Fruit fly (Drosophila melanogaster): ENCODE results near the gene CG15169.

Gene CG15169

dm6 chr2L:18965367-18966213 lies 25.2 kb upstream of the CG15169 start (continued):
- TF ChIP-seq ranshi (GFP tag; IDR thresholded peaks at IDR 0.05) (no peak), row (GFP tag; IDR thresholded peaks at IDR 0.05) (peak; percentile 76), CG7372 (GFP tag; IDR thresholded peaks at IDR 0.05) (peak; percentile 28; the same call in 1 of the 2 replicates), CG6272 (GFP tag; IDR thresholded peaks at IDR 0.05) (0 out of 2 replicates have a peak, but pooled peaks have one; percentile 11), Mrtf (GFP tag; IDR thresholded peaks at IDR 0.05) (no peak), cwo (GFP tag; optimal IDR thresholded peaks at IDR 0.05) (peak; percentile 43), CG11504 (tag; optimal IDR thresholded peaks at IDR 0.05) (peak; percentile 43), tin (GFP tag; optimal IDR thresholded peaks at IDR 0.05) (no peak), pho (GFP tag; optimal IDR thresholded peaks at IDR 0.05) (no peak), zen (tag; optimal IDR thresholded peaks at IDR 0.05) (peak; percentile 4), sr (GFP tag; IDR thresholded peaks at IDR 0.05) (no peak), PHDP (tag; optimal IDR thresholded peaks at IDR 0.05) (peak; percentile 64), pan (optimal IDR thresholded peaks at IDR 0.05) (peak in 1 of 2 experiments; percentile 16), pan (GFP tag; optimal IDR thresholded peaks at IDR 0.05 in 1 of 2, IDR thresholded peaks at IDR 0.05 in 1 of 2) (peak in 1 of 2 experiments; percentile 10), bsh (GFP tag; optimal IDR thresholded peaks at IDR 0.05) (peak in 1 of 2 experiments; percentile 3), sd (tag; optimal IDR thresholded peaks at IDR 0.05) (peak; percentile 70), MTF-1 (GFP tag; optimal IDR thresholded peaks at IDR 0.05; ENCODE audit: borderline replicate concordance) (no peak), Med (GFP tag) (peak; percentile 29), Rfx (GFP tag; IDR thresholded peaks at IDR 0.05) (peak; percentile 59), CG13123 (GFP tag; optimal IDR thresholded peaks at IDR 0.05) (no peak), CG4404 (GFP tag; IDR thresholded peaks at IDR 0.05) (peak; percentile 16; the same call in 1 of the 2 replicates), Hey (tag; optimal IDR thresholded peaks at IDR 0.05) (no peak), CG9817 (tag; optimal IDR thresholded peaks at IDR 0.05) (peak; percentile 37), gce (GFP tag; IDR thresholded peaks at IDR 0.05) (no peak), dmrt99B (tag; optimal IDR thresholded peaks at IDR 0.05) (peak; percentile 32), crol (GFP tag; IDR thresholded peaks at IDR 0.05) (0 out of 2 replicates have a peak, but pooled peaks have one; percentile 7), CG32767 (GFP tag; IDR thresholded peaks at IDR 0.05) (0 out of 2 replicates have a peak, but pooled peaks have one; percentile 32)

- TF ChIP-seq ara (GFP tag; IDR thresholded peaks at IDR 0.05) (peak; percentile 71), Oaz (GFP tag; IDR thresholded peaks at IDR 0.05) (peak; percentile 82), CG8359 (GFP tag; optimal IDR thresholded peaks at IDR 0.05; ENCODE audit: borderline replicate concordance) (peak; percentile 22), nerfin-1 (tag; optimal IDR thresholded peaks at IDR 0.05) (peak; percentile 0), pzg (GFP tag; optimal IDR thresholded peaks at IDR 0.05) (no peak), CG2889 (GFP tag; IDR thresholded peaks at IDR 0.05) (peak; percentile 92), B-H1 (GFP tag; IDR thresholded peaks at IDR 0.05) (peak; percentile 85), CG34376 (GFP tag; optimal IDR thresholded peaks at IDR 0.05) (peak; percentile 68), CG1233 (GFP tag; optimal IDR thresholded peaks at IDR 0.05) (peak; percentile 75), jumu (GFP tag; optimal IDR thresholded peaks at IDR 0.05) (no peak), pb (GFP tag; optimal IDR thresholded peaks at IDR 0.05) (no peak), gt (GFP tag; IDR thresholded peaks at IDR 0.05) (no peak), zen (tag; optimal IDR thresholded peaks at IDR 0.05) (peak; percentile 72), Side (GFP tag; optimal IDR thresholded peaks at IDR 0.05) (peak; percentile 41), Bgb (GFP tag; IDR thresholded peaks at IDR 0.05; ENCODE audit: partially characterized antibody) (no peak), Dll (GFP tag; IDR thresholded peaks at IDR 0.05; ENCODE audit: partially characterized antibody) (no peak), CG10979 (tag; optimal IDR thresholded peaks at IDR 0.05) (peak; percentile 56), CG3726 (GFP tag; IDR thresholded peaks at IDR 0.05) (peak; percentile 46; the same call in 1 of the 3 replicates), CG17385 (GFP tag; optimal IDR thresholded peaks at IDR 0.05) (peak; percentile 70), CG11695 (GFP tag; IDR thresholded peaks at IDR 0.05) (peak; percentile 94), CG10321 (GFP tag; IDR thresholded peaks at IDR 0.05) (peak; percentile 64), Mes4 (GFP tag; optimal IDR thresholded peaks at IDR 0.05) (no peak), pnt (GFP tag; optimal IDR thresholded peaks at IDR 0.05) (no peak), CG7271 (tag; optimal IDR thresholded peaks at IDR 0.05) (peak; percentile 46)
Observed at dm6 chr2L:18966214-18966556, 24.6 kb upstream of the CG15169 start.

Measured in whole organism, embryonic.